Fruit fly (Drosophila melanogaster) whole organism, wandering third instar larva: Measurements from ENCODE around the gene CG43658.

Experiments
- Abd-B ChIP-seq: fragments of >200 bp; optimal IDR thresholded peaks from 2 replicates; lab custom pipeline; 2017; ENCODE audit warnings: missing biosample characterization, missing genetic modification characterization
- CG32264 ChIP-seq: fragments of 200-800 bp; sonication (Bioruptor generic); optimal IDR thresholded peaks from 2 replicates; lab custom pipeline; 2016; ENCODE audit warnings: missing biosample characterization, missing genetic modification characterization
- Hr78 ChIP-seq: fragments of >200 bp; optimal IDR thresholded peaks from 2 replicates; lab custom pipeline; 2017; ENCODE audit warnings: missing biosample characterization, missing genetic modification characterization
- Myc ChIP-seq: fragments of >200 bp; optimal IDR thresholded peaks from 2 replicates; lab custom pipeline; 2017
- OdsH ChIP-seq: fragments of 200-800 bp; sonication (Bioruptor generic); optimal IDR thresholded peaks from 2 replicates; lab custom pipeline; 2016; ENCODE audit warnings: missing biosample characterization, mild to moderate bottlenecking, missing genetic modification characterization
- h ChIP-seq: fragments of 200-800 bp; sonication (Bioruptor generic); optimal IDR thresholded peaks from 3 replicates; lab custom pipeline; 2016; ENCODE audit warnings: missing biosample characterization, mild to moderate bottlenecking, missing genetic modification characterization
- jim ChIP-seq: fragments of 175-275, 200-325 bp; sonication (Bioruptor generic); optimal IDR thresholded peaks from 2 replicates; lab custom pipeline; 2016; ENCODE audit warnings: missing biosample characterization, mild to moderate bottlenecking, missing genetic modification characterization
- psq ChIP-seq: fragments of 200-800 bp; sonication (Bioruptor generic); optimal IDR thresholded peaks from 3 replicates; lab custom pipeline; 2017; ENCODE audit warnings: missing biosample characterization, mild to moderate bottlenecking, missing genetic modification characterization, moderate library complexity
- usp ChIP-seq: fragments of >200 bp; optimal IDR thresholded peaks from 2 replicates; lab custom pipeline; 2017; ENCODE audit warnings: missing biosample characterization, missing genetic modification characterization

dm6 chrX:17443880-17444279 is 117.1 kb downstream of the CG43658 start, which contains the start of the genes CG12994 and CG46464:
- no peak for TF ChIP-seq psq (GFP tag; lab: Kevin White, UChicago)
- no peak for TF ChIP-seq CG32264
- TF ChIP-seq OdsH (GFP tag; lab: Kevin White, UChicago) = no peak
- no peak for TF ChIP-seq h (GFP tag; lab: Kevin White, UChicago)
- TF ChIP-seq usp (GFP tag; lab: Kevin White, UChicago) = no peak
- no peak for TF ChIP-seq Abd-B
- no peak for TF ChIP-seq jim (GFP tag; lab: Kevin White, UChicago)
- no peak for TF ChIP-seq Hr78 (GFP tag; lab: Kevin White, UChicago)
- TF ChIP-seq Myc (lab: Kevin White, UChicago) = no peak
